Worm (Caenorhabditis elegans) whole organism, L3 larva: Measurements from ENCODE around the gene pezo-1.

ENCODE experiments used
- R02D3.7 ChIP-seq: fragments of 150-350 bp; optimal IDR thresholded peaks from 2 replicates; lab custom pipeline; 2014; ENCODE audit warnings: missing biosample characterization, missing genetic modification characterization
- ZK546.5 ChIP-seq: sonication (generic microtip); optimal IDR thresholded peaks from 2 replicates; lab custom pipeline; 2017; ENCODE audit warnings: missing biosample characterization, missing genetic modification characterization
- aly-2 ChIP-seq: fragments of 150-350 bp; optimal IDR thresholded peaks from 2 replicates; lab custom pipeline; 2014; ENCODE audit warnings: missing biosample characterization, missing genetic modification characterization
- ama-1 ChIP-seq: fragments of 150-350 bp; optimal IDR thresholded peaks from 2 replicates; lab custom pipeline; 2018
- ceh-28 ChIP-seq: fragments of 150-350 bp; optimal IDR thresholded peaks from 2 replicates; lab custom pipeline; 2014; ENCODE audit warnings: missing biosample characterization, missing genetic modification reagents, missing genetic modification characterization
- ceh-82 ChIP-seq: fragments of 150-350 bp; optimal IDR thresholded peaks from 2 replicates; lab custom pipeline; 2014; ENCODE audit warnings: missing biosample characterization, missing genetic modification characterization
- ceh-9 ChIP-seq: sonication (generic microtip); optimal IDR thresholded peaks from 2 replicates; lab custom pipeline; 2018; ENCODE audit warnings: missing biosample characterization, missing genetic modification characterization
- egl-27 ChIP-seq: sonication (generic microtip); optimal IDR thresholded peaks from 4 replicates; lab custom pipeline; 2017; ENCODE audit warnings: missing biosample characterization, missing genetic modification reagents, missing genetic modification characterization
- elt-1 ChIP-seq: fragments of 150-350 bp; optimal IDR thresholded peaks from 2 replicates; lab custom pipeline; 2014; ENCODE audit warnings: missing biosample characterization, missing genetic modification characterization
- elt-2 ChIP-seq: sonication (generic microtip); optimal IDR thresholded peaks from 2 replicates; lab custom pipeline; 2016; ENCODE audit warnings: missing genetic modification reagents, mild to moderate bottlenecking, missing genetic modification characterization, missing compliant biosample characterization
- elt-3 ChIP-seq, 3 experiments: fragments of 150-350 bp in 1 of 3; sonication (generic microtip) in 2 of 3; optimal IDR thresholded peaks; 2 replicates in 2 of 3; 4 replicates in 1 of 3; lab custom pipeline; 2014 to 2017; ENCODE audit warnings: missing biosample characterization in 3 of 3, missing genetic modification characterization in 3 of 3
- fkh-10 ChIP-seq: sonication (generic microtip); optimal IDR thresholded peaks from 2 replicates; lab custom pipeline; 2017; ENCODE audit warnings: missing biosample characterization, missing genetic modification reagents, missing genetic modification characterization
- fkh-2 ChIP-seq: fragments of 150-350 bp; optimal IDR thresholded peaks from 2 replicates; lab custom pipeline; 2014; ENCODE audit warnings: missing biosample characterization, missing genetic modification reagents, missing genetic modification characterization
- fos-1 ChIP-seq: fragments of 150-350 bp; optimal IDR thresholded peaks from 2 replicates; lab custom pipeline; 2014; ENCODE audit warnings: missing biosample characterization, missing genetic modification characterization
- hmg-11 ChIP-seq: sonication (generic microtip); optimal IDR thresholded peaks from 2 replicates; lab custom pipeline; 2016; ENCODE audit warnings: missing genetic modification characterization, missing compliant biosample characterization
- jun-1 ChIP-seq: fragments of 150-350 bp; optimal IDR thresholded peaks from 2 replicates; lab custom pipeline; 2014; ENCODE audit warnings: missing biosample characterization, missing genetic modification reagents, missing genetic modification characterization
- lin-15B ChIP-seq: fragments of 150-350 bp; optimal IDR thresholded peaks from 2 replicates; lab custom pipeline; 2014; ENCODE audit warnings: missing biosample characterization, missing genetic modification characterization
- lin-39 ChIP-seq: fragments of 150-350 bp; optimal IDR thresholded peaks from 2 replicates; lab custom pipeline; 2018; ENCODE audit warnings: missing biosample characterization, missing genetic modification reagents, missing genetic modification characterization
- mdl-1 ChIP-seq: fragments of 150-350 bp; optimal IDR thresholded peaks from 2 replicates; lab custom pipeline; 2014; ENCODE audit warnings: missing biosample characterization, missing genetic modification characterization
- nfya-1 ChIP-seq: sonication (generic microtip); optimal IDR thresholded peaks from 2 replicates; lab custom pipeline; 2017; ENCODE audit warnings: missing genetic modification characterization, mild to moderate bottlenecking, missing compliant biosample characterization, antibody characterized with exemption, moderate library complexity; ENCODE audit not compliant: insufficient read depth
- nhr-11 ChIP-seq: fragments of 150-350 bp; optimal IDR thresholded peaks from 2 replicates; lab custom pipeline; 2014; ENCODE audit warnings: missing biosample characterization, missing genetic modification characterization
- nhr-12 ChIP-seq: fragments of 150-350 bp; optimal IDR thresholded peaks from 2 replicates; lab custom pipeline; 2014; ENCODE audit warnings: missing biosample characterization, missing genetic modification characterization
- nhr-23 ChIP-seq: fragments of 150-350 bp; optimal IDR thresholded peaks from 2 replicates; lab custom pipeline; 2014; ENCODE audit warnings: missing biosample characterization, missing genetic modification reagents, missing genetic modification characterization
- nhr-237 ChIP-seq: fragments of 150-350 bp; optimal IDR thresholded peaks from 2 replicates; lab custom pipeline; 2014; ENCODE audit warnings: missing biosample characterization, missing genetic modification characterization
- nhr-25 ChIP-seq: sonication (generic microtip); optimal IDR thresholded peaks from 2 replicates; lab custom pipeline; 2017; ENCODE audit warnings: missing biosample characterization, missing genetic modification characterization
- nhr-28 ChIP-seq: fragments of 150-350 bp; optimal IDR thresholded peaks from 2 replicates; lab custom pipeline; 2014; ENCODE audit warnings: missing biosample characterization, missing genetic modification characterization
- nhr-43 ChIP-seq: sonication (generic microtip); optimal IDR thresholded peaks from 2 replicates; lab custom pipeline; 2016; ENCODE audit warnings: mild to moderate bottlenecking, missing genetic modification characterization, missing compliant biosample characterization; ENCODE audit not compliant: poor library complexity, severe bottlenecking
- nhr-77 ChIP-seq: fragments of 150-350 bp; optimal IDR thresholded peaks from 2 replicates; lab custom pipeline; 2014; ENCODE audit warnings: missing biosample characterization, missing genetic modification characterization
- pha-4 ChIP-seq: fragments of 150-350 bp; optimal IDR thresholded peaks from 2 replicates; lab custom pipeline; 2014; ENCODE audit warnings: missing biosample characterization, missing genetic modification reagents, missing genetic modification characterization
- pqm-1 ChIP-seq: fragments of 150-350 bp; optimal IDR thresholded peaks from 2 replicates; lab custom pipeline; 2017; ENCODE audit warnings: missing biosample characterization, missing genetic modification characterization, inconsistent platforms
- skn-1 ChIP-seq: fragments of 150-350 bp; optimal IDR thresholded peaks from 2 replicates; lab custom pipeline; 2014; ENCODE audit warnings: missing biosample characterization, missing genetic modification characterization
- snpc-4 ChIP-seq: fragments of 150-350 bp; optimal IDR thresholded peaks from 2 replicates; lab custom pipeline; 2014; ENCODE audit warnings: missing biosample characterization, missing genetic modification characterization
- unc-62 ChIP-seq: fragments of 150-350 bp; sonication (generic microtip); optimal IDR thresholded peaks from 4 replicates; lab custom pipeline; 2014; ENCODE audit warnings: missing biosample characterization, missing genetic modification reagents, missing genetic modification characterization
- zag-1 ChIP-seq: fragments of 150-350 bp; optimal IDR thresholded peaks from 2 replicates; lab custom pipeline; 2014; ENCODE audit warnings: missing biosample characterization, missing genetic modification characterization
- ztf-11 ChIP-seq: fragments of 150-350 bp; optimal IDR thresholded peaks from 2 replicates; lab custom pipeline; 2014; ENCODE audit warnings: missing biosample characterization, missing genetic modification characterization

The pezo-1 gene

ce11 chrIV:9366411-9366810 is at the start of gene pezo-1:
pezo-1 (minus strand) TSS chrIV:9366511.
- TF ChIP-seq fkh-2 (tag; lab: Kevin White, UChicago), result no peak
- TF ChIP-seq R02D3.7 (tag; lab: Kevin White, UChicago), result no peak
- TF ChIP-seq nhr-25 (tag; lab: Kevin White, UChicago), result no peak
- TF ChIP-seq snpc-4 (tag; lab: Kevin White, UChicago), result no peak
- no peak for TF ChIP-seq fkh-10 (GFP tag; lab: Kevin White, UChicago)
- TF ChIP-seq ceh-9 (tag; lab: Kevin White, UChicago), result no peak
- TF ChIP-seq hmg-11, result no peak
- no peak for TF ChIP-seq zag-1
- TF ChIP-seq nhr-11 (tag; lab: Kevin White, UChicago), result no peak
- TF ChIP-seq aly-2 (tag; lab: Kevin White, UChicago), result no peak
- TF ChIP-seq ztf-11 (tag; lab: Kevin White, UChicago), result no peak
- no peak for TF ChIP-seq lin-15B
- no peak for TF ChIP-seq elt-3 (tag; optimal IDR thresholded peaks at IDR 0.05; lab: Kevin White, UChicago)
- no peak for TF ChIP-seq egl-27 (tag; lab: Kevin White, UChicago)
- no peak for TF ChIP-seq mdl-1 (tag; lab: Kevin White, UChicago)
- TF ChIP-seq nhr-28 (tag; lab: Kevin White, UChicago), result no peak
- no peak for TF ChIP-seq ceh-28 (tag; lab: Kevin White, UChicago)

DNA sequence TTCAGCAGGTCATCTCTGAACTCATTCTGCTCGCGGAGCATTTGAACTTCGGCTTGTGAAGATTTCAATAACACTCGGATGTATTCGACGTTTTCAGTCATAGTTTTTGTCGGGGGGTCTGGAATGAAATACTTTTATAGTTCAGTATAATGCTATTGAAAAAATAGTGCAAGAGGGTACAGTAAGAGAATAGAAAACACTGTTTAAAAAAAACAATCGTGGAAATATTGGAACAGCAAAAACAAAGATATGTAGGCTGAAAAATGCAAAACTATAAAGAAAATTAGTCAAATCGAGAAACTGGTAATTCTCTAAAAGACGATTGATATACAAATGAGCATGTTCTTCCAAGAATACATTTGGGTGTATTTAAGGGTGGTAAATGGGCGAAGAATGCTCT is 41.7 kb upstream of the pezo-1 start, which contains the start of gene F56D5.5:
F56D5.5 (minus strand) TSS at position 101 of the 400 bp plus-strand sequence.
- TF ChIP-seq nhr-77 (no peak), skn-1 (tag; lab: Kevin White, UChicago) (no peak), fkh-10 (GFP tag; lab: Kevin White, UChicago) (no peak), lin-15B (no peak), nfya-1 (tag; lab: Kevin White, UChicago) (no peak), elt-2 (no peak), nhr-23 (tag; lab: Kevin White, UChicago) (no peak), unc-62 (GFP tag; lab: Kevin White, UChicago) (no peak), ama-1 (lab: Kevin White, UChicago) (no peak), nhr-11 (tag; lab: Kevin White, UChicago) (no peak), lin-39 (no peak), elt-1 (tag; lab: Kevin White, UChicago) (no peak), hmg-11 (no peak), nhr-12 (tag; lab: Kevin White, UChicago) (no peak), nhr-237 (tag; lab: Kevin White, UChicago) (no peak), ceh-82 (no peak)

DNA sequence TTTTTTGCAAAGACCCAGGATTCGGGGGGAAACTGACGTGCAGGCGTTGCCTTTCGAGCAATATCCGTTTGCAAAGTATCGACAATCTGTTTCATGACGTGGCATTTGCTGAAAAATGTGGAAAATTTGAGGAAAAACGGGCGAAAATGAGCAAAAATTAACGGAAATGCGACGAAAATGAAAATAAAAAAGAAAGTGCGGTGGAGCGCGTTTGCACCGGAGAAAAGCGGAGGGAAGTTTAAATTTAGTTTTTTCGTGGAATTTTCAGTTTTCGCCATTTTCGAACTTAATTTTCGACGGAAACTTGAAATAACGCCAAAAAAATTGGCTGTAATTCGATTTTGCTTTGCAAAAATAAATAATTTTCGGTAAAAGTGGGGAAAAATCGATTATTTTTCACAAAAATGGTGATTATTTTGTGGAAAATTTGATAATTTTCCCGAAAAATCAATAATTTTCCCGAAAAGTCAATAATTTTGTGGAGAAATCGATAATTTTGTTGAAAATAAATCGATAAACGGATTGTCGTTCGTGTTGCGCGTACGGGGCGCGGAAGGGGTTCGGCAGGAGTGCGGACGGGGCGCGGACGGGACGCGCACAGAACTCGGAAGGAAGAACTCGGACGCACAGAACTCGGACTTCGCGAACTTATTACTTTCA is 37.6 kb upstream of the pezo-1 start:
- TF ChIP-seq R02D3.7 (tag; lab: Kevin White, UChicago), result no peak
- peak; percentile 16 for TF ChIP-seq lin-15B
- TF ChIP-seq pqm-1 (tag; lab: Kevin White, UChicago), result no peak
- peak; percentile 67 for TF ChIP-seq ceh-28 (tag; lab: Kevin White, UChicago)

DNA sequence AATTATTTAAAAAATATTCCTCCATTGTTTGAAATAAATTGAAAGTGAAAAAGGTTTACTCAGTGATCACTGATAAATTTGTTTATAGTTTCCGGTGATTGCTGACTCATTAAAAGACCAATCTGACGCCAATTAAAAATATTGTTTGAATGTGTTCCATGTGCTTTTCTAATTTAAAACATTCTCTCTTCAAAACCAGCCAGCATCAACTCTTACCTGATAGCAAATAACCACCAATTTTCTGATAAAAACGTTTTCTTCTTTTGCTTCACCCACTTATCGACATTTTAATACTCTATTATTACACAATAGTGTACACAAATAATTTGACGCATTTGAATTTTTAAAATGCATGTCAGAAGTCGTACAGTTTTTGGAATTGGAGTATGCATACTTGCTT is 35.4 kb upstream of the pezo-1 start, which contains the start of gene F56D5.6:
F56D5.6 (plus strand) TSS at position 208 of the 400 bp plus-strand sequence.
- TF ChIP-seq elt-2 (peak; percentile 81), jun-1 (tag; lab: Kevin White, UChicago) (no peak), pqm-1 (tag; lab: Kevin White, UChicago) (peak; percentile 75), pha-4 (peak; percentile 69), ZK546.5 (tag; lab: Kevin White, UChicago) (no peak)

DNA sequence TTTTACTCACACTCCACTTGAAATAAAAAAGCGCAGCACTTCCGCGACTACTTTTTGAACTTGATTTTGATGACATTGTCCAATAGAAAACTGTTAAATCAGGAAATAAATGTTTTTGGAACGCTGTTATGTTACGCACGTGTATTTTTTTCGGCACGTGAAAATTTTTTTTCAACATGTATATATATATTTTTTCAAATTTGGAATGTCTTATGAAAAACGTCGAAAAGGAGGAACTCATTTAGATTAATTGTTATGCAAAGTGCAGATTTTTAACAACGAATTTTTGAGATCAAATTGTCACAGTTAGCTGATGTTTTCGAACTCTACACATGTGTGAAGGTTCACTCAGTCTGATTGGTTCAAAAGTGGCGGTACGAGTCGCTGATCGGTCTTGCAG is 32.2 kb upstream of the pezo-1 start, which contains the start of gene F56D5.2:
F56D5.2 (minus strand) TSS at position 101 of the 400 bp plus-strand sequence.
- TF ChIP-seq fos-1 (tag; lab: Kevin White, UChicago) (no peak), mdl-1 (tag; lab: Kevin White, UChicago) (no peak), pha-4 (no peak), skn-1 (tag; lab: Kevin White, UChicago) (no peak), nhr-43 (tag; lab: Kevin White, UChicago) (no peak)
